Fruit fly (Drosophila melanogaster): ENCODE data around the gene kek4.

Gene kek4

dm6 chr2L:13165802-13166347, 49.3 kb downstream of the kek4 start, which contains the start of gene DnaJ-H:
Gene DnaJ-H, minus strand, starts transcription at chr2L:13166072.
- TF ChIP-seq CG6854 (GFP tag; optimal IDR thresholded peaks at IDR 0.05) (peak; percentile 22), OdsH (GFP tag; optimal IDR thresholded peaks at IDR 0.05) (no peak), CG15336 (GFP tag; IDR thresholded peaks at IDR 0.05) (no peak), pdm3 (GFP tag; optimal IDR thresholded peaks at IDR 0.05) (no peak), fd85E (GFP tag; optimal IDR thresholded peaks at IDR 0.05) (peak; percentile 25)

dm6 chr2L:13164994-13165801, 50.0 kb downstream of the kek4 start, which contains the start of gene Sirt1:
Gene Sirt1, plus strand, starts transcription at chr2L:13165564.
- TF ChIP-seq Hr38 (GFP tag; optimal IDR thresholded peaks at IDR 0.05) (no peak), CG8632 (GFP tag; optimal IDR thresholded peaks at IDR 0.05) (peak; percentile 87), salr (GFP tag; optimal IDR thresholded peaks at IDR 0.05) (peak; percentile 6 to 92), achi (GFP tag; optimal IDR thresholded peaks at IDR 0.05) (peak; percentile 84), CG10669 (GFP tag; optimal IDR thresholded peaks at IDR 0.05) (peak; percentile 76), Eip93F (GFP tag; optimal IDR thresholded peaks at IDR 0.05) (peak; percentile 26), Hr4 (GFP tag; optimal IDR thresholded peaks at IDR 0.05) (peak; percentile 87), CG6163 (GFP tag; IDR thresholded peaks at IDR 0.05) (no peak; the same call in 2 of the 3 replicates), Lpt (GFP tag; optimal IDR thresholded peaks at IDR 0.05) (peak; percentile 60), dsx (GFP tag; optimal IDR thresholded peaks at IDR 0.05; ENCODE audit: poor library complexity, severe bottlenecking) (peak; percentile 70), svp (GFP tag) (no peak), CG34406 (GFP tag; optimal IDR thresholded peaks at IDR 0.05) (peak; percentile 87), CG16779 (tag; optimal IDR thresholded peaks at IDR 0.05) (peak; percentile 4), Met (GFP tag; optimal IDR thresholded peaks at IDR 0.05) (peak; percentile 81), CG11294 (GFP tag; IDR thresholded peaks at IDR 0.05) (peak; percentile 63; the same call in 1 of the 2 replicates), Gug (GFP tag; IDR thresholded peaks at IDR 0.05) (no peak; the same call in none of the 2 replicates), CG6792 (GFP tag; optimal IDR thresholded peaks at IDR 0.05) (peak; percentile 83), Smox (GFP tag; optimal IDR thresholded peaks at IDR 0.05) (peak; percentile 83), fd59A (GFP tag; optimal IDR thresholded peaks at IDR 0.05) (peak; percentile 75), CG10631 (GFP tag; optimal IDR thresholded peaks at IDR 0.05) (peak; percentile 92), OdsH (GFP tag; optimal IDR thresholded peaks at IDR 0.05) (peak; percentile 89), CG1621 (tag; optimal IDR thresholded peaks at IDR 0.05) (peak; percentile 41), CG8319 (GFP tag; optimal IDR thresholded peaks at IDR 0.05) (no peak), topi (GFP tag; optimal IDR thresholded peaks at IDR 0.05) (peak; percentile 77), CG6276 (GFP tag; optimal IDR thresholded peaks at IDR 0.05) (peak; percentile 80), cyc (GFP tag; optimal IDR thresholded peaks at IDR 0.05) (peak; percentile 81), Sox102F (GFP tag; optimal IDR thresholded peaks at IDR 0.05) (peak; percentile 32), lz (GFP tag; optimal IDR thresholded peaks at IDR 0.05) (peak; percentile 82), CG4318 (GFP tag; optimal IDR thresholded peaks at IDR 0.05) (peak; percentile 86), esn (GFP tag; optimal IDR thresholded peaks at IDR 0.05) (peak; percentile 85), CG9139 (GFP tag; optimal IDR thresholded peaks at IDR 0.05) (no peak), CG11762 (GFP tag; optimal IDR thresholded peaks at IDR 0.05; ENCODE audit: insufficient read depth) (peak; percentile 74), Ets96B (tag; optimal IDR thresholded peaks at IDR 0.05) (peak; percentile 87), net (GFP tag; optimal IDR thresholded peaks at IDR 0.05) (peak; percentile 81), CG6808 (GFP tag; optimal IDR thresholded peaks at IDR 0.05) (peak; percentile 78), ss (GFP tag; optimal IDR thresholded peaks at IDR 0.05) (peak; percentile 6 to 80), CG8119 (GFP tag; IDR thresholded peaks at IDR 0.05) (peak; percentile 78), CG6854 (GFP tag; optimal IDR thresholded peaks at IDR 0.05) (peak; percentile 75), Sox14 (GFP tag; optimal IDR thresholded peaks at IDR 0.05) (peak; percentile 74), fd85E (GFP tag; optimal IDR thresholded peaks at IDR 0.05) (no peak), eg (GFP tag; IDR thresholded peaks at IDR 0.05) (peak; percentile 61; the same call in 2 of the 3 replicates), Blimp-1 (GFP tag; optimal IDR thresholded peaks at IDR 0.05) (peak; percentile 78), CG15336 (GFP tag; IDR thresholded peaks at IDR 0.05) (peak; percentile 82), CG3919 (GFP tag; optimal IDR thresholded peaks at IDR 0.05) (peak; percentile 81), CG31627 (GFP tag; optimal IDR thresholded peaks at IDR 0.05) (peak; percentile 86)

All from whole organism, prepupa.